Worm (Caenorhabditis elegans): Measurements from ENCODE around the gene nhr-213.
"Not testable (repeated sequence)": the region's sequence is repeated elsewhere in the genome, so short reads cannot be mapped to it uniquely, and the experiment has no call there.

The nhr-213 gene

ce11 chrV:15850276-15850811, 46.2 kb downstream of the nhr-213 start, which contains the start of gene srh-147:
TSS of gene srh-147 (minus strand) at chrV:15850326.
- TF ChIP-seq ztf-29 (GFP tag; IDR thresholded peaks at IDR 0.05); ztf-23 (GFP tag; IDR thresholded peaks at IDR 0.05); klf-2 (GFP tag; conservative IDR thresholded peaks at IDR 0.05): not testable (repeated sequence)
